Worm (Caenorhabditis elegans): ENCODE measurements around the gene F32D8.2.

DNA sequence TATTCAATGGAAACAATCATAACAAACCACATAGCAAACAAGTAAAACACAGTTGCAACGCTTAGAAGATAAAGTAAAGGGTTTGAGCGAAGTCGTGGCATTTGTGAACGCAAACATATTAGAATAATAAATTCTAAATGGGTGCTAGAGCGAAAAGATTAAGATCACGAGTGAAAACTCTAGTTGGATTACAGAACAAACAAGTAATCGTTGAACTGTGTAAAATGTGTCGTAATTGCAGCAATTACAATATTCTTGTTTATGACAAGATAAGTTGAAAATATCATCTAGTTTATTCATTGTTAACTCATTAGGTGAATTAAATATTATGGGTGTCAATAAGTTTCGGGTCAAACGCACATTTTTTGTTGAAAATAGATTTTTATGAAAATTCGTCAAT lies 19.1 kb downstream of the F32D8.2 start, which contains the start of gene F32D8.8:
- no peak for TF ChIP-seq snpc-4 (tag; optimal IDR thresholded peaks at IDR 0.05)
- TF ChIP-seq elt-1 (tag; optimal IDR thresholded peaks at IDR 0.05; ENCODE audit: borderline replicate concordance, insufficient read depth): no peak
- TF ChIP-seq ces-1 (GFP tag; optimal IDR thresholded peaks at IDR 0.05): no peak
- TF ChIP-seq nhr-237 (tag; optimal IDR thresholded peaks at IDR 0.05): no peak
- no peak for TF ChIP-seq unc-62 (GFP tag; optimal IDR thresholded peaks at IDR 0.05)
- no peak for TF ChIP-seq nhr-76 (tag; optimal IDR thresholded peaks at IDR 0.05)
- no peak for TF ChIP-seq ztf-11 (tag; optimal IDR thresholded peaks at IDR 0.05)
- TF ChIP-seq ceh-83 (GFP tag; optimal IDR thresholded peaks at IDR 0.05): no peak

Measured in whole organism, mixed stage, embryonic.